Worm (Caenorhabditis elegans) whole organism, L2 larva: ENCODE measurements around the gene H03G16.7.

Experiments
- ZK546.5 ChIP-seq: sonication (generic microtip); optimal IDR thresholded peaks from 2 replicates; lab custom pipeline; 2017; ENCODE audit warnings: missing biosample characterization, missing genetic modification characterization
- aly-2 ChIP-seq: fragments of 150-350 bp; optimal IDR thresholded peaks from 2 replicates; lab custom pipeline; 2014; ENCODE audit warnings: missing biosample characterization, missing genetic modification characterization
- ceh-82 ChIP-seq: fragments of 150-350 bp; optimal IDR thresholded peaks from 2 replicates; lab custom pipeline; 2014; ENCODE audit warnings: missing biosample characterization, missing genetic modification characterization
- elt-1 ChIP-seq: fragments of 150-350 bp; optimal IDR thresholded peaks from 2 replicates; lab custom pipeline; 2014; ENCODE audit warnings: missing biosample characterization, missing genetic modification characterization
- lin-39 ChIP-seq: fragments of 150-350 bp; optimal IDR thresholded peaks from 2 replicates; lab custom pipeline; 2014; ENCODE audit warnings: missing biosample characterization, missing genetic modification reagents, missing genetic modification characterization
- nhr-237 ChIP-seq: fragments of 150-350 bp; optimal IDR thresholded peaks from 2 replicates; lab custom pipeline; 2014; ENCODE audit warnings: missing biosample characterization, missing genetic modification characterization
- nhr-25 ChIP-seq: fragments of 150-350 bp; sonication (generic microtip); optimal IDR thresholded peaks from 3 replicates; lab custom pipeline; 2014; ENCODE audit warnings: missing biosample characterization, missing genetic modification characterization
- nhr-77 ChIP-seq: fragments of 150-350 bp; optimal IDR thresholded peaks from 2 replicates; lab custom pipeline; 2014; ENCODE audit warnings: missing biosample characterization, missing genetic modification characterization
- peb-1 ChIP-seq: fragments of 150-350 bp; optimal IDR thresholded peaks from 2 replicates; lab custom pipeline; 2014; ENCODE audit warnings: missing biosample characterization, missing genetic modification characterization
- snpc-4 ChIP-seq: fragments of 150-350 bp; optimal IDR thresholded peaks from 2 replicates; lab custom pipeline; 2014; ENCODE audit warnings: missing biosample characterization, missing genetic modification characterization
- ztf-4 ChIP-seq: fragments of 150-350 bp; optimal IDR thresholded peaks from 2 replicates; lab custom pipeline; 2014; ENCODE audit warnings: missing biosample characterization, missing genetic modification characterization

DNA sequence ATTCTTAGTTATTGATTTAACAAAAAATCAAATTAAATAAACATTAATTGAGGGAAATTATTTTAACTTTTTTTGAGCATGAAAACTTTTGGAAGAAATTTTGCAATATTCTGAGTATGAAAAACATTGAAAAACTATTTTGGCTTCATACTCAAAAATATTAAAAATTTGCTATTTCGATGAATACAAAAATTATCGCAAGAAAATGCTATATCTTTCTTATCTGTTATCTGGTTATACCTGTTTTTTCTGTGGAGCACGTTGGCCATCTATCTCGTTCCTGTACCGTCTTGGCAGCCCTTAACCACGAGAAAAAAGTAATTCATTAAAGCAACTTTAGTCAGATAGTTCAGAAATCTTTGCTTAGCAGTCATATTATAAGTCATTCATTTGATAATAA is 2.1 kb upstream of the H03G16.7 start:
- TF ChIP-seq elt-1 (tag; lab: Kevin White, UChicago) (no peak), ceh-82 (tag; lab: Kevin White, UChicago) (no peak), ztf-4 (no peak), lin-39 (tag; lab: Kevin White, UChicago) (no peak), aly-2 (tag; lab: Kevin White, UChicago) (no peak), nhr-77 (no peak), nhr-237 (tag; lab: Kevin White, UChicago) (no peak), nhr-25 (tag; lab: Kevin White, UChicago) (no peak), snpc-4 (tag; lab: Kevin White, UChicago) (no peak), ZK546.5 (tag; lab: Kevin White, UChicago) (no peak), peb-1 (tag; lab: Kevin White, UChicago) (no peak)
